Worm (Caenorhabditis elegans) whole organism, L4 larva: ENCODE measurements around the gene ver-4.

ENCODE experiments used
- F37D6.2 ChIP-seq: sonication (generic microtip); optimal IDR thresholded peaks from 2 replicates; lab custom pipeline; 2016; ENCODE audit warnings: mild to moderate bottlenecking, missing genetic modification characterization, missing compliant biosample characterization
- F49E8.2 ChIP-seq: sonication (generic microtip); optimal IDR thresholded peaks from 2 replicates; lab custom pipeline; 2016; ENCODE audit warnings: missing compliant biosample characterization, mild to moderate bottlenecking, missing genetic modification characterization, borderline replicate concordance
- T20F7.1 ChIP-seq: fragments of 200-800 bp; sonication (Bioruptor generic); optimal IDR thresholded peaks from 2 replicates; lab custom pipeline; 2018; ENCODE audit warnings: mild to moderate bottlenecking, missing genetic modification characterization, missing compliant biosample characterization
- Y75B8A.6 ChIP-seq: fragments of 200-800 bp; sonication (Bioruptor generic); IDR thresholded peaks from 2 replicates; pipeline ENCODE4 v1.3.6; 2022; ENCODE audit warnings: missing genetic modification reagents, missing genetic modification characterization, missing compliant biosample characterization
- ZK337.2 ChIP-seq: fragments of 200-800 bp; sonication (Bioruptor generic); IDR thresholded peaks from 2 replicates; pipeline ENCODE4 v1.3.6; 2022; ENCODE audit warnings: missing genetic modification reagents, missing genetic modification characterization, missing compliant biosample characterization
- aha-1 ChIP-seq: fragments of 150-350 bp; peaks from one replicate; lab custom pipeline; 2014; ENCODE audit warnings: missing biosample characterization, missing genetic modification characterization
- attf-4 ChIP-seq: sonication (generic microtip); optimal IDR thresholded peaks from 3 replicates; lab custom pipeline; 2017; ENCODE audit warnings: missing biosample characterization, missing genetic modification characterization
- ceh-20 ChIP-seq: fragments of 200-800 bp; sonication (Bioruptor generic); IDR thresholded peaks from 2 replicates; pipeline ENCODE4 v1.3.6; 2022; ENCODE audit warnings: missing genetic modification reagents, missing genetic modification characterization, missing compliant biosample characterization
- ceh-28 ChIP-seq: fragments of 150-350 bp; optimal IDR thresholded peaks from 2 replicates; lab custom pipeline; 2014; ENCODE audit warnings: missing biosample characterization, missing genetic modification reagents, missing genetic modification characterization
- ceh-32 ChIP-seq: sonication (generic microtip); optimal IDR thresholded peaks from 2 replicates; lab custom pipeline; 2016; ENCODE audit warnings: mild to moderate bottlenecking, missing genetic modification characterization, missing compliant biosample characterization; ENCODE audit not compliant: poor library complexity
- ceh-44 ChIP-seq: fragments of 200-800 bp; sonication (Bioruptor generic); IDR thresholded peaks from 2 replicates; pipeline ENCODE4 v1.3.6; 2022; ENCODE audit warnings: missing genetic modification reagents, missing genetic modification characterization, missing compliant biosample characterization
- daf-16 ChIP-seq, 3 experiments: sonication (generic microtip); optimal IDR thresholded peaks; 2 replicates each; lab custom pipeline; 2016 to 2017; ENCODE audit warnings: missing genetic modification characterization in 3 of 3, missing genetic modification reagents in 3 of 3, mild to moderate bottlenecking in 2 of 3, missing compliant biosample characterization in 2 of 3, missing biosample characterization in 1 of 3, moderate library complexity in 1 of 3
- dmd-6 ChIP-seq: fragments of 200-800 bp; sonication (Bioruptor generic); IDR thresholded peaks from 2 replicates; pipeline ENCODE4 v1.3.6; 2022; ENCODE audit warnings: missing genetic modification reagents, missing genetic modification characterization, missing compliant biosample characterization
- dmd-8 ChIP-seq: fragments of 200-800 bp; sonication (Bioruptor generic); IDR thresholded peaks from 2 replicates; pipeline ENCODE4 v1.3.6; 2022; ENCODE audit warnings: missing genetic modification characterization, missing compliant biosample characterization
- dpl-1 ChIP-seq: fragments of 150-350 bp; optimal IDR thresholded peaks from 2 replicates; lab custom pipeline; 2014; ENCODE audit warnings: missing biosample characterization, missing genetic modification reagents, missing genetic modification characterization
- duxl-1 ChIP-seq: sonication (generic microtip); optimal IDR thresholded peaks from 2 replicates; lab custom pipeline; 2016; ENCODE audit warnings: mild to moderate bottlenecking, missing genetic modification characterization, moderate library complexity, missing compliant biosample characterization; ENCODE audit not compliant: poor library complexity
- hlh-30 ChIP-seq: sonication (generic microtip); optimal IDR thresholded peaks from 2 replicates; lab custom pipeline; 2017; ENCODE audit warnings: antibody characterized with exemption, mild to moderate bottlenecking, missing genetic modification characterization, missing compliant biosample characterization; ENCODE audit not compliant: insufficient read depth
- lin-1 ChIP-seq: fragments of 200-800 bp; sonication (Bioruptor generic); IDR thresholded peaks from 2 replicates; pipeline ENCODE4 v1.3.6; 2022; ENCODE audit warnings: missing genetic modification reagents, missing genetic modification characterization, missing compliant biosample characterization
- lin-13 ChIP-seq: fragments of 150-350 bp; optimal IDR thresholded peaks from 2 replicates; lab custom pipeline; 2014; ENCODE audit warnings: missing biosample characterization, missing genetic modification reagents, missing genetic modification characterization
- madf-5 ChIP-seq, 2 experiments: fragments of 200-800 bp; sonication (Bioruptor generic); IDR thresholded peaks; 2 replicates each; pipeline ENCODE4 v1.3.6; 2022; ENCODE audit warnings: missing compliant biosample characterization in 2 of 2, missing genetic modification characterization in 2 of 2
- mdt-29 ChIP-seq: fragments of 200-800 bp; sonication (Bioruptor generic); IDR thresholded peaks from 2 replicates; pipeline ENCODE4 v1.3.6; 2022; ENCODE audit warnings: missing genetic modification reagents, missing genetic modification characterization, missing compliant biosample characterization
- nhr-102 ChIP-seq: sonication (generic microtip); optimal IDR thresholded peaks from 2 replicates; lab custom pipeline; 2016; ENCODE audit warnings: mild to moderate bottlenecking, missing genetic modification characterization, moderate library complexity, missing compliant biosample characterization
- nhr-11 ChIP-seq: fragments of 150-350 bp; optimal IDR thresholded peaks from 2 replicates; lab custom pipeline; 2014; ENCODE audit warnings: missing biosample characterization, missing genetic modification characterization
- nhr-25 ChIP-seq: sonication (generic microtip); optimal IDR thresholded peaks from 2 replicates; lab custom pipeline; 2017; ENCODE audit warnings: missing genetic modification characterization, mild to moderate bottlenecking, missing compliant biosample characterization, antibody characterized with exemption, moderate library complexity, borderline replicate concordance; ENCODE audit not compliant: insufficient read depth
- nhr-28 ChIP-seq: fragments of 150-350 bp; optimal IDR thresholded peaks from 2 replicates; lab custom pipeline; 2014; ENCODE audit warnings: missing biosample characterization, missing genetic modification characterization
- nhr-42 ChIP-seq: fragments of 200-800 bp; sonication (Bioruptor generic); IDR thresholded peaks from 2 replicates; pipeline ENCODE4 v1.3.6; 2022; ENCODE audit warnings: missing genetic modification characterization, missing compliant biosample characterization
- spr-3 ChIP-seq: fragments of 200-800 bp; sonication (Bioruptor generic); optimal IDR thresholded peaks from 2 replicates; lab custom pipeline; 2018; ENCODE audit warnings: mild to moderate bottlenecking, missing genetic modification characterization, missing compliant biosample characterization
- tag-97 ChIP-seq: fragments of 200-800 bp; sonication (Bioruptor generic); IDR thresholded peaks from 2 replicates; pipeline ENCODE4 v1.3.6; 2022; ENCODE audit warnings: missing genetic modification characterization, missing compliant biosample characterization
- tra-1 ChIP-seq: fragments of 200-800 bp; sonication (Bioruptor generic); IDR thresholded peaks from 2 replicates; pipeline ENCODE4 v1.3.6; 2022; ENCODE audit warnings: missing genetic modification reagents, missing genetic modification characterization, missing compliant biosample characterization
- unc-62 ChIP-seq, 3 experiments: fragments of 150-350 bp in 1 of 3; sonication (generic microtip); optimal IDR thresholded peaks in 2 of 3; peaks in 1 of 3; 1 replicate in 1 of 3; 2 replicates in 2 of 3; lab custom pipeline; 2014 to 2017; ENCODE audit warnings: missing biosample characterization in 3 of 3, missing genetic modification characterization in 3 of 3, missing genetic modification reagents in 3 of 3, missing genotype in 1 of 3
- zfp-3 ChIP-seq: fragments of 200-800 bp; sonication (Bioruptor generic); conservative IDR thresholded peaks from 2 replicates; pipeline ENCODE4 v1.3.6; 2022; ENCODE audit warnings: missing genetic modification reagents, missing genetic modification characterization, missing compliant biosample characterization
- ztf-7 ChIP-seq: fragments of 150-350 bp; optimal IDR thresholded peaks from 2 replicates; lab custom pipeline; 2014; ENCODE audit warnings: missing biosample characterization, missing genetic modification characterization

Gene ver-4

ce11 chrX:10970629-10971028, 11.5 kb upstream of the ver-4 start, which contains the start of gene K09C8.8:
K09C8.8 (plus strand) TSS chrX:10970929.
- TF ChIP-seq ZK337.2 (GFP tag; lab: Robert Waterston, UW): no peak
- TF ChIP-seq spr-3 (GFP tag; lab: Kevin White, UChicago): no peak
- TF ChIP-seq F37D6.2 (tag; lab: Kevin White, UChicago): no peak
- TF ChIP-seq ceh-28 (tag; lab: Kevin White, UChicago): no peak
- no peak for TF ChIP-seq nhr-11 (tag; lab: Kevin White, UChicago)
- TF ChIP-seq zfp-3 (GFP tag; lab: Robert Waterston, UW): no peak
- TF ChIP-seq dmd-8 (GFP tag; lab: Robert Waterston, UW): no peak
- TF ChIP-seq tag-97 (GFP tag; lab: Robert Waterston, UW): no peak
- TF ChIP-seq ztf-7 (tag; lab: Kevin White, UChicago): no peak
- no peak for TF ChIP-seq duxl-1 (tag; lab: Kevin White, UChicago)
- no peak for TF ChIP-seq nhr-102 (tag; lab: Kevin White, UChicago)
- TF ChIP-seq Y75B8A.6: no peak
- no peak for TF ChIP-seq ceh-44 (GFP tag; lab: Robert Waterston, UW)
- TF ChIP-seq, all 104 proteins: peak for 0

- no peak for TF ChIP-seq lin-1 (GFP tag; lab: Robert Waterston, UW)
- no peak for TF ChIP-seq ceh-20 (GFP tag; lab: Robert Waterston, UW)
- TF ChIP-seq nhr-42: no peak
- no peak for TF ChIP-seq ceh-44 (GFP tag; lab: Robert Waterston, UW)
- TF ChIP-seq dpl-1: no peak
- peak; percentile 71 for TF ChIP-seq aha-1 (tag; lab: Kevin White, UChicago)
- no peak for TF ChIP-seq lin-13
- TF ChIP-seq madf-5 (GFP tag; IDR thresholded peaks at IDR 0.05; lab: Robert Waterston, UW): no peak
- peak in 1 of 2 experiments; percentile 85 for TF ChIP-seq unc-62 (GFP tag; optimal IDR thresholded peaks at IDR 0.05 in 1 of 2; lab: Kevin White, UChicago)
- TF ChIP-seq unc-62 (tag; optimal IDR thresholded peaks at IDR 0.05; lab: Kevin White, UChicago): no peak
- no peak for TF ChIP-seq hlh-30 (tag; lab: Kevin White, UChicago)
Measured at ce11 chrX:10971118-10971517, 11.0 kb upstream of the ver-4 start.

- TF ChIP-seq dmd-6 (GFP tag; lab: Robert Waterston, UW) (no peak), daf-16 (GFP tag; optimal IDR thresholded peaks at IDR 0.05; lab: Kevin White, UChicago) (no peak), daf-16 (tag; optimal IDR thresholded peaks at IDR 0.05; lab: Kevin White, UChicago) (peak; percentile 93)
Measured at ce11 chrX:10976447-10977196, 5.5 kb upstream of the ver-4 start.

- TF ChIP-seq F49E8.2 (tag; lab: Kevin White, UChicago) (no peak), unc-62 (GFP tag; optimal IDR thresholded peaks at IDR 0.05 in 1 of 2; lab: Kevin White, UChicago) (peak in 1 of 2 experiments; percentile 16), unc-62 (tag; optimal IDR thresholded peaks at IDR 0.05; lab: Kevin White, UChicago) (no peak)
Measured at ce11 chrX:10979186-10979585, 3.0 kb upstream of the ver-4 start, which contains the start of gene pxn-2. pxn-2 (minus strand) TSS chrX:10979286.

- TF ChIP-seq T20F7.1 (GFP tag; lab: Kevin White, UChicago): no peak
- TF ChIP-seq aha-1 (tag; lab: Kevin White, UChicago): peak; percentile 62
- TF ChIP-seq dmd-6 (GFP tag; lab: Robert Waterston, UW): peak; percentile 43
- peak in 1 of 2 experiments; percentile 25 for TF ChIP-seq daf-16 (GFP tag; optimal IDR thresholded peaks at IDR 0.05; lab: Kevin White, UChicago)
- peak; percentile 87 for TF ChIP-seq daf-16 (tag; optimal IDR thresholded peaks at IDR 0.05; lab: Kevin White, UChicago)
Measured at ce11 chrX:10981374-10981773, 777 bp upstream of the ver-4 start.

ce11 chrX:10989286-10989685, 7.1 kb downstream of the ver-4 start:
- no peak for TF ChIP-seq nhr-28 (tag; lab: Kevin White, UChicago)
- TF ChIP-seq tra-1 (GFP tag; lab: Robert Waterston, UW): no peak
- TF ChIP-seq mdt-29 (GFP tag; lab: Robert Waterston, UW): no peak
- TF ChIP-seq nhr-25 (tag; lab: Kevin White, UChicago): no peak
- no peak for TF ChIP-seq ceh-32 (tag; lab: Kevin White, UChicago)
- no peak for TF ChIP-seq attf-4 (tag; lab: Kevin White, UChicago)
- TF ChIP-seq nhr-42: no peak
